Fruit fly (Drosophila melanogaster) whole organism, embryonic: ENCODE results near the gene mRpL33.
A peak's percentile ranks its signal among the peaks of the same experiment; 100 is the strongest.

Experiments
- Bgb ChIP-seq: fragments of 200-800 bp; sonication (Bioruptor generic); IDR thresholded peaks from 2 replicates; pipeline ENCODE4 v1.3.6; 2022; ENCODE audit warnings: missing biosample characterization, missing genetic modification characterization; ENCODE audit not compliant: partially characterized antibody
- C15 ChIP-seq: fragments of 200-800 bp; sonication (Bioruptor generic); IDR thresholded peaks from 3 replicates; pipeline ENCODE4 v1.3.6; 2022; ENCODE audit warnings: missing biosample characterization, missing genetic modification characterization
- CG10321 ChIP-seq: fragments of 200-800 bp; sonication (Bioruptor generic); IDR thresholded peaks from 2 replicates; pipeline ENCODE4 v1.3.6; 2022; ENCODE audit warnings: missing biosample characterization, missing genetic modification characterization
- CG10565 ChIP-seq: fragments of 200-800 bp; sonication (Bioruptor generic); optimal IDR thresholded peaks from 3 replicates; lab custom pipeline; 2016; ENCODE audit warnings: missing biosample characterization, mild to moderate bottlenecking, missing genetic modification characterization
- CG11696 ChIP-seq: fragments of 200-800 bp; sonication (Bioruptor generic); IDR thresholded peaks from 2 replicates; pipeline ENCODE4 v1.3.6; 2022; ENCODE audit warnings: missing biosample characterization, missing genetic modification characterization
- CG11723 ChIP-seq: fragments of 200-800 bp; sonication (Bioruptor generic); optimal IDR thresholded peaks from 2 replicates; lab custom pipeline; 2017; ENCODE audit warnings: missing biosample characterization, mild to moderate bottlenecking, missing genetic modification characterization
- CG12071 ChIP-seq: fragments of 200-800 bp; sonication (Bioruptor generic); optimal IDR thresholded peaks from 3 replicates; lab custom pipeline; 2018; ENCODE audit warnings: missing biosample characterization, mild to moderate bottlenecking, missing genetic modification characterization
- CG12391 ChIP-seq: fragments of 200-800 bp; sonication (Bioruptor generic); optimal IDR thresholded peaks from 3 replicates; lab custom pipeline; 2018; ENCODE audit warnings: missing biosample characterization, mild to moderate bottlenecking, missing genetic modification characterization, moderate library complexity
- CG12659 ChIP-seq: fragments of 200-800 bp; sonication (Bioruptor generic); optimal IDR thresholded peaks from 3 replicates; lab custom pipeline; 2017; ENCODE audit warnings: mild to moderate bottlenecking, missing biosample characterization, missing genetic modification reagents, missing genetic modification characterization
- CG13424 ChIP-seq: fragments of 200-800 bp; sonication (Bioruptor generic); optimal IDR thresholded peaks from 2 replicates; lab custom pipeline; 2019; ENCODE audit warnings: missing biosample characterization, mild to moderate bottlenecking, missing genetic modification characterization, moderate library complexity
- CG13624 ChIP-seq: fragments of 200-800 bp; sonication (Bioruptor generic); optimal IDR thresholded peaks from 2 replicates; lab custom pipeline; 2016; ENCODE audit warnings: missing biosample characterization, missing genetic modification characterization
- CG14710 ChIP-seq: fragments of 200-800 bp; sonication (Bioruptor generic); optimal IDR thresholded peaks from 3 replicates; lab custom pipeline; 2019; ENCODE audit warnings: missing biosample characterization, mild to moderate bottlenecking, missing genetic modification characterization, moderate library complexity
- CG17359 ChIP-seq: fragments of 200-800 bp; sonication (Bioruptor generic); optimal IDR thresholded peaks from 3 replicates; lab custom pipeline; 2018; ENCODE audit warnings: missing biosample characterization, mild to moderate bottlenecking, missing genetic modification characterization, moderate library complexity
- CG17612 ChIP-seq: fragments of 200-800 bp; sonication (Bioruptor generic); IDR thresholded peaks from 2 replicates; pipeline ENCODE4 v1.3.6; 2022; ENCODE audit warnings: missing biosample characterization, missing genetic modification characterization
- CG18476 ChIP-seq: fragments of 200-800 bp; sonication (Bioruptor generic); optimal IDR thresholded peaks from 2 replicates; lab custom pipeline; 2016; ENCODE audit warnings: missing biosample characterization, mild to moderate bottlenecking, missing genetic modification characterization
- CG18619 ChIP-seq: fragments of 200-800 bp; sonication (Bioruptor generic); optimal IDR thresholded peaks from 3 replicates; lab custom pipeline; 2017; ENCODE audit warnings: missing biosample characterization, mild to moderate bottlenecking, missing genetic modification characterization
- CG2199 ChIP-seq: fragments of 200-800 bp; sonication (Bioruptor generic); IDR thresholded peaks from 3 replicates; pipeline ENCODE4 v1.3.6; 2022; ENCODE audit warnings: missing biosample characterization, missing genetic modification characterization
- CG31388 ChIP-seq: fragments of 200-800 bp; sonication (Bioruptor generic); optimal IDR thresholded peaks from 2 replicates; lab custom pipeline; 2016; ENCODE audit warnings: missing biosample characterization, missing genetic modification characterization
- CG3726 ChIP-seq: fragments of 200-800 bp; sonication (Bioruptor generic); IDR thresholded peaks from 3 replicates; pipeline ENCODE4, ENCODE4 v1.3.6; 2022; ENCODE audit warnings: missing biosample characterization, missing genetic modification characterization
- CG3847 ChIP-seq: fragments of 200-800 bp; sonication (Bioruptor generic); IDR thresholded peaks from 2 replicates; pipeline ENCODE4 v1.3.6; 2022; ENCODE audit warnings: missing biosample characterization, missing genetic modification characterization
- CG42726 ChIP-seq: fragments of 200-800 bp; sonication (Bioruptor generic); IDR thresholded peaks from 2 replicates; pipeline ENCODE4 v1.3.6; 2022; ENCODE audit warnings: missing biosample characterization, missing genetic modification characterization; ENCODE audit not compliant: partially characterized antibody
- CG4617 ChIP-seq: fragments of 200-800 bp; sonication (Bioruptor generic); optimal IDR thresholded peaks from 3 replicates; lab custom pipeline; 2016; ENCODE audit warnings: missing biosample characterization, missing genetic modification characterization, borderline replicate concordance
- Dp ChIP-seq: fragments of 200-800 bp; sonication (Bioruptor generic); optimal IDR thresholded peaks from 2 replicates; lab custom pipeline; 2018; ENCODE audit warnings: missing biosample characterization, mild to moderate bottlenecking, missing genetic modification characterization, moderate library complexity
- ERR ChIP-seq: fragments of 200-800 bp; sonication (Bioruptor generic); optimal IDR thresholded peaks from 2 replicates; lab custom pipeline; 2016; ENCODE audit warnings: missing biosample characterization, missing genetic modification characterization
- Ets65A ChIP-seq: fragments of 200-800 bp; sonication (Bioruptor generic); peaks from one replicate; lab custom pipeline; 2016; ENCODE audit warnings: missing biosample characterization, missing genetic modification characterization
- Fer2 ChIP-seq: fragments of 200-800 bp; sonication (Bioruptor generic); optimal IDR thresholded peaks from 2 replicates; lab custom pipeline; 2018; ENCODE audit warnings: missing biosample characterization, mild to moderate bottlenecking, missing genetic modification characterization, moderate library complexity
- HLH54F ChIP-seq: fragments of 200-800 bp; sonication (Bioruptor generic); optimal IDR thresholded peaks from 3 replicates; lab custom pipeline; 2016; ENCODE audit warnings: missing biosample characterization, missing genetic modification characterization
- HLHmδ ChIP-seq: fragments of 200-800 bp; sonication (Bioruptor generic); optimal IDR thresholded peaks from 2 replicates; lab custom pipeline; 2018; ENCODE audit warnings: missing biosample characterization, mild to moderate bottlenecking, missing genetic modification characterization, moderate library complexity
- MBD-R2 ChIP-seq: fragments of 200-800 bp; sonication (Bioruptor generic); IDR thresholded peaks from 2 replicates; pipeline ENCODE4 v1.3.6; 2022; ENCODE audit warnings: missing biosample characterization, missing genetic modification characterization
- Usf ChIP-seq: fragments of 200-800 bp; sonication (Bioruptor generic); optimal IDR thresholded peaks from 2 replicates; lab custom pipeline; 2017; ENCODE audit warnings: missing genotype, missing biosample characterization, missing genetic modification characterization
- al ChIP-seq: fragments of 200-800 bp; sonication (Bioruptor generic); IDR thresholded peaks from 2 replicates; pipeline ENCODE4 v1.3.6; 2022; ENCODE audit warnings: missing biosample characterization, missing genetic modification characterization
- crc ChIP-seq: fragments of 200-800 bp; sonication (Bioruptor generic); optimal IDR thresholded peaks from 2 replicates; lab custom pipeline; 2016; ENCODE audit warnings: missing biosample characterization, missing genetic modification characterization
- croc ChIP-seq: fragments of 200-800 bp; sonication (Bioruptor generic); conservative IDR thresholded peaks from 3 replicates; pipeline ENCODE4 v1.3.6; 2022; ENCODE audit warnings: missing biosample characterization, missing genetic modification characterization
- dmrt11E ChIP-seq: fragments of 200-800 bp; sonication (Bioruptor generic); optimal IDR thresholded peaks from 3 replicates; lab custom pipeline; 2018; ENCODE audit warnings: missing biosample characterization, mild to moderate bottlenecking, missing genetic modification characterization, moderate library complexity
- dpn ChIP-seq, 2 experiments: fragments of 200-800 bp; sonication (Bioruptor generic); optimal IDR thresholded peaks; 3 replicates each; lab custom pipeline; 2016; ENCODE audit warnings: missing biosample characterization in 2 of 2, missing genetic modification characterization in 2 of 2
- grn ChIP-seq: fragments of 200-800 bp; sonication (Bioruptor generic); optimal IDR thresholded peaks from 3 replicates; lab custom pipeline; 2017; ENCODE audit warnings: missing biosample characterization, missing genetic modification characterization
- hb ChIP-seq: fragments of 200-800 bp; sonication (Bioruptor generic); IDR thresholded peaks from 3 replicates; pipeline ENCODE4 v1.3.6; 2022; ENCODE audit warnings: missing biosample characterization, missing genetic modification characterization; ENCODE audit not compliant: partially characterized antibody
- inv ChIP-seq: fragments of 200-800 bp; sonication (Bioruptor generic); IDR thresholded peaks from 2 replicates; pipeline ENCODE4 v1.3.6; 2022; ENCODE audit warnings: missing biosample characterization, missing genetic modification characterization; ENCODE audit not compliant: partially characterized antibody
- lmd ChIP-seq: fragments of 200-800 bp; sonication (Bioruptor generic); IDR thresholded peaks from 2 replicates; pipeline ENCODE4 v1.3.6; 2022; ENCODE audit warnings: missing biosample characterization, missing genetic modification characterization
- lola ChIP-seq, 3 experiments: fragments of >200 bp in 2 of 3; fragments of 200-800 bp in 1 of 3; sonication (Bioruptor generic) in 1 of 3; optimal IDR thresholded peaks; 2 replicates each; lab custom pipeline; 2017 to 2019; ENCODE audit warnings: missing biosample characterization in 3 of 3, missing genetic modification characterization in 3 of 3, mild to moderate bottlenecking in 1 of 3, moderate library complexity in 1 of 3
- luna ChIP-seq: fragments of 200-800 bp; sonication (Bioruptor generic); optimal IDR thresholded peaks from 2 replicates; lab custom pipeline; 2016; ENCODE audit warnings: missing biosample characterization, missing genetic modification characterization
- maf-S ChIP-seq: fragments of 200-800 bp; sonication (Bioruptor generic); optimal IDR thresholded peaks from 2 replicates; lab custom pipeline; 2016; ENCODE audit warnings: missing biosample characterization, missing genetic modification characterization
- nerfin-2 ChIP-seq: fragments of 200-800 bp; sonication (Bioruptor generic); IDR thresholded peaks from 2 replicates; pipeline ENCODE4 v1.3.6; 2022; ENCODE audit warnings: missing biosample characterization, missing genetic modification characterization; ENCODE audit not compliant: partially characterized antibody
- pb ChIP-seq: fragments of 200-800 bp; sonication (Bioruptor generic); optimal IDR thresholded peaks from 3 replicates; lab custom pipeline; 2016; ENCODE audit warnings: missing biosample characterization, missing genetic modification characterization
- pho ChIP-seq: fragments of 200-800 bp; sonication (Bioruptor generic); optimal IDR thresholded peaks from 2 replicates; lab custom pipeline; 2016; ENCODE audit warnings: missing biosample characterization, missing genetic modification characterization
- scrt ChIP-seq: fragments of 200-800 bp; sonication (Bioruptor generic); optimal IDR thresholded peaks from 2 replicates; lab custom pipeline; 2018; ENCODE audit warnings: missing biosample characterization, mild to moderate bottlenecking, missing genetic modification characterization, moderate library complexity
- sd ChIP-seq: fragments of 200-800 bp; sonication (Bioruptor generic); optimal IDR thresholded peaks from 3 replicates; lab custom pipeline; 2018; ENCODE audit warnings: missing biosample characterization, mild to moderate bottlenecking, missing genetic modification characterization, moderate library complexity
- stc ChIP-seq: fragments of 200-800 bp; sonication (Bioruptor generic); IDR thresholded peaks from 2 replicates; pipeline ENCODE4 v1.3.6; 2022; ENCODE audit warnings: missing biosample characterization, missing genetic modification characterization
- tll ChIP-seq, 2 experiments: fragments of 200-800 bp in 1 of 2; fragments of >200 bp in 1 of 2; sonication (Bioruptor generic) in 1 of 2; optimal IDR thresholded peaks; 2 replicates each; lab custom pipeline; 2017 to 2019; ENCODE audit warnings: missing biosample characterization in 2 of 2, missing genetic modification characterization in 2 of 2, mild to moderate bottlenecking in 1 of 2, moderate library complexity in 1 of 2
- zfh1 ChIP-seq: fragments of 200-800 bp; sonication (Bioruptor generic); IDR thresholded peaks from 3 replicates; pipeline ENCODE4 v1.3.6; 2022; ENCODE audit warnings: missing biosample characterization, missing genetic modification characterization

The mRpL33 gene

dm6 chrX:4366196-4366595 lies 44.2 kb upstream of the mRpL33 start, which contains the start of gene CG3626 (continued):
- TF ChIP-seq CG3847 (GFP tag; lab: Robert Waterston, UW) (peak; percentile 72), CG17359 (tag; lab: Kevin White, UChicago) (no peak), Ets65A (peak; percentile 94), HLH54F (peak; percentile 8), dpn (GFP tag; optimal IDR thresholded peaks at IDR 0.05; lab: Kevin White, UChicago) (peak; percentile 31 to 34), Fer2 (tag; lab: Kevin White, UChicago) (no peak), CG12391 (tag; lab: Kevin White, UChicago) (peak; percentile 30), CG13624 (GFP tag; lab: Kevin White, UChicago) (peak; percentile 41), pho (GFP tag; lab: Kevin White, UChicago) (peak; percentile 2), ERR (GFP tag; lab: Kevin White, UChicago) (peak; percentile 41), inv (peak; percentile 84; the same call in 1 of the 2 replicates), CG14710 (tag; lab: Kevin White, UChicago) (peak; percentile 63), CG31388 (GFP tag; lab: Kevin White, UChicago) (no peak), HLHmδ (no peak), C15 (no peak), tll (GFP tag; optimal IDR thresholded peaks at IDR 0.05; lab: Kevin White, UChicago) (peak in 1 of 2 experiments; percentile 8), hb (GFP tag; lab: Robert Waterston, UW) (peak; percentile 74), CG42726 (GFP tag; lab: Robert Waterston, UW) (peak; percentile 91), Dp (GFP tag; lab: Kevin White, UChicago) (peak; percentile 50), croc (no peak), CG11696 (no peak), dmrt11E (tag; lab: Kevin White, UChicago) (no peak), scrt (no peak), stc (no peak), grn (GFP tag; lab: Kevin White, UChicago) (peak; percentile 52), Usf (GFP tag; lab: Kevin White, UChicago) (no peak), luna (no peak), nerfin-2 (GFP tag; lab: Robert Waterston, UW) (0 out of 2 replicates have a peak, but pooled peaks have one; percentile 54), MBD-R2 (peak; percentile 90), CG10321 (GFP tag; lab: Robert Waterston, UW) (no peak), zfh1 (0 out of 3 replicates have a peak, but pooled peaks have one; percentile 16), CG4617 (GFP tag; lab: Kevin White, UChicago) (peak; percentile 89), CG18476 (GFP tag; lab: Kevin White, UChicago) (no peak), al (GFP tag; lab: Robert Waterston, UW) (no peak), Bgb (GFP tag; lab: Robert Waterston, UW) (peak; percentile 89), pb (GFP tag; lab: Kevin White, UChicago) (no peak), CG17612 (GFP tag; lab: Robert Waterston, UW) (no peak), CG12659 (GFP tag; lab: Kevin White, UChicago) (peak; percentile 66), CG2199 (GFP tag; lab: Robert Waterston, UW) (peak; percentile 80; the same call in 1 of the 3 replicates), CG13424 (tag; lab: Kevin White, UChicago) (no peak), crc (GFP tag; lab: Kevin White, UChicago) (no peak), CG10565 (GFP tag; lab: Kevin White, UChicago) (no peak), CG12071 (no peak), lmd (no peak), CG3726 (no peak), CG11723 (no peak), sd (no peak), CG18619 (GFP tag; lab: Kevin White, UChicago) (no peak), lola (GFP tag; optimal IDR thresholded peaks at IDR 0.05; lab: Kevin White, UChicago) (no peak), maf-S (peak; percentile 45)
